Worm (Caenorhabditis elegans) whole organism, late embryonic: ENCODE measurements around the gene Y56A3A.41.

ENCODE experiments used
- K02D7.2 ChIP-seq: sonication (generic microtip); optimal IDR thresholded peaks from 2 replicates; lab custom pipeline; 2017; ENCODE audit warnings: mild to moderate bottlenecking, missing genetic modification characterization, missing compliant biosample characterization
- T23F11.4 ChIP-seq: fragments of 200-800 bp; sonication (Bioruptor generic); optimal IDR thresholded peaks from 2 replicates; lab custom pipeline; 2018; ENCODE audit warnings: mild to moderate bottlenecking, missing genetic modification characterization, missing compliant biosample characterization
- Y22D7AL.16 ChIP-seq: sonication (generic microtip); optimal IDR thresholded peaks from 2 replicates; lab custom pipeline; 2016; ENCODE audit warnings: missing genetic modification characterization, missing compliant biosample characterization
- ceh-14 ChIP-seq: sonication (generic microtip); optimal IDR thresholded peaks from 2 replicates; lab custom pipeline; 2016; ENCODE audit warnings: missing genotype, missing genetic modification characterization, missing compliant biosample characterization
- ceh-18 ChIP-seq: sonication (generic microtip); optimal IDR thresholded peaks from 2 replicates; lab custom pipeline; 2016; ENCODE audit warnings: missing genetic modification characterization, missing compliant biosample characterization
- ceh-19 ChIP-seq: fragments of 200-800 bp; sonication (Bioruptor generic); optimal IDR thresholded peaks from 2 replicates; lab custom pipeline; 2018; ENCODE audit warnings: mild to moderate bottlenecking, missing genetic modification characterization, missing compliant biosample characterization
- ceh-22 ChIP-seq: sonication (generic microtip); optimal IDR thresholded peaks from 2 replicates; lab custom pipeline; 2017; ENCODE audit warnings: missing biosample characterization, missing genetic modification characterization
- ceh-31 ChIP-seq: sonication (generic microtip); optimal IDR thresholded peaks from 2 replicates; lab custom pipeline; 2016; ENCODE audit warnings: missing genetic modification characterization, missing compliant biosample characterization
- ceh-45 ChIP-seq: fragments of 200-800 bp; sonication (Bioruptor generic); IDR thresholded peaks from 2 replicates; pipeline ENCODE4 v1.3.6; 2022; ENCODE audit warnings: missing genetic modification reagents, missing genetic modification characterization, missing compliant biosample characterization
- ceh-48 ChIP-seq: sonication (generic microtip); optimal IDR thresholded peaks from 2 replicates; lab custom pipeline; 2016; ENCODE audit warnings: missing genetic modification characterization, inconsistent platforms, missing compliant biosample characterization
- ceh-6 ChIP-seq: fragments of 200-800 bp; sonication (Bioruptor generic); optimal IDR thresholded peaks from 2 replicates; lab custom pipeline; 2018; ENCODE audit warnings: mild to moderate bottlenecking, missing genetic modification characterization, missing compliant biosample characterization
- che-1 ChIP-seq: sonication (generic microtip); optimal IDR thresholded peaks from 2 replicates; lab custom pipeline; 2016; ENCODE audit warnings: mild to moderate bottlenecking, missing genetic modification characterization, missing compliant biosample characterization
- dmd-4 ChIP-seq: sonication (generic microtip); optimal IDR thresholded peaks from 2 replicates; lab custom pipeline; 2016; ENCODE audit warnings: borderline replicate concordance, missing genetic modification characterization, missing compliant biosample characterization
- dve-1 ChIP-seq: sonication (generic microtip); optimal IDR thresholded peaks from 2 replicates; lab custom pipeline; 2017; ENCODE audit warnings: antibody characterized with exemption, mild to moderate bottlenecking, missing genetic modification characterization, missing compliant biosample characterization
- elt-2 ChIP-seq: sonication (generic microtip); optimal IDR thresholded peaks from 2 replicates; lab custom pipeline; 2016; ENCODE audit warnings: missing genetic modification reagents, missing genetic modification characterization, missing compliant biosample characterization
- eyg-1 ChIP-seq: sonication (generic microtip); optimal IDR thresholded peaks from 2 replicates; lab custom pipeline; 2016; ENCODE audit warnings: missing genotype, missing genetic modification characterization, missing compliant biosample characterization
- fax-1 ChIP-seq: sonication (generic microtip); optimal IDR thresholded peaks from 2 replicates; lab custom pipeline; 2016; ENCODE audit warnings: missing genotype, missing genetic modification characterization, missing compliant biosample characterization
- fkh-6 ChIP-seq: sonication (generic microtip); optimal IDR thresholded peaks from 2 replicates; lab custom pipeline; 2016; ENCODE audit warnings: missing genetic modification characterization, missing compliant biosample characterization
- hlh-6 ChIP-seq: sonication (generic microtip); optimal IDR thresholded peaks from 2 replicates; lab custom pipeline; 2016; ENCODE audit warnings: missing genotype, missing genetic modification characterization, missing compliant biosample characterization
- lin-11 ChIP-seq: fragments of 200-800 bp; sonication (Bioruptor generic); optimal IDR thresholded peaks from 2 replicates; lab custom pipeline; 2018; ENCODE audit warnings: mild to moderate bottlenecking, missing genetic modification characterization, missing compliant biosample characterization
- mec-3 ChIP-seq: sonication (generic microtip); optimal IDR thresholded peaks from 2 replicates; lab custom pipeline; 2016; ENCODE audit warnings: borderline replicate concordance, missing genetic modification characterization, missing compliant biosample characterization
- nfya-1 ChIP-seq: sonication (generic microtip); optimal IDR thresholded peaks from 2 replicates; lab custom pipeline; 2017; ENCODE audit warnings: missing genetic modification characterization, mild to moderate bottlenecking, missing compliant biosample characterization, antibody characterized with exemption, moderate library complexity
- npax-4 ChIP-seq: sonication (generic microtip); optimal IDR thresholded peaks from 2 replicates; lab custom pipeline; 2016; ENCODE audit warnings: missing genetic modification characterization, missing compliant biosample characterization
- odd-2 ChIP-seq: sonication (generic microtip); optimal IDR thresholded peaks from 2 replicates; lab custom pipeline; 2017; ENCODE audit warnings: antibody characterized with exemption, mild to moderate bottlenecking, missing genetic modification characterization, missing compliant biosample characterization
- pag-3 ChIP-seq: sonication (generic microtip); optimal IDR thresholded peaks from 2 replicates; lab custom pipeline; 2016; ENCODE audit warnings: missing compliant biosample characterization, missing genetic modification characterization, borderline replicate concordance
- pax-1 ChIP-seq: fragments of 150-350 bp; optimal IDR thresholded peaks from 2 replicates; lab custom pipeline; 2014; ENCODE audit warnings: missing biosample characterization, missing genetic modification characterization
- pha-4 ChIP-seq: fragments of 150-350 bp; optimal IDR thresholded peaks from 2 replicates; lab custom pipeline; 2018; ENCODE audit warnings: missing biosample characterization, missing genetic modification reagents, missing genetic modification characterization
- pqm-1 ChIP-seq: sonication (generic microtip); optimal IDR thresholded peaks from 2 replicates; lab custom pipeline; 2016; ENCODE audit warnings: missing genetic modification characterization, missing compliant biosample characterization
- pros-1 ChIP-seq: fragments of 150-350 bp; optimal IDR thresholded peaks from 2 replicates; lab custom pipeline; 2014; ENCODE audit warnings: missing biosample characterization, missing genetic modification reagents, missing genetic modification characterization
- ref-2 ChIP-seq: sonication (generic microtip); optimal IDR thresholded peaks from 2 replicates; lab custom pipeline; 2016; ENCODE audit warnings: missing genetic modification characterization, missing compliant biosample characterization
- sdc-2 ChIP-seq: sonication (generic microtip); optimal IDR thresholded peaks from 2 replicates; lab custom pipeline; 2016; ENCODE audit warnings: missing genotype, missing genetic modification characterization, missing compliant biosample characterization
- sox-2 ChIP-seq: fragments of 200-800 bp; sonication (Bioruptor generic); IDR thresholded peaks from 2 replicates; pipeline ENCODE4 v1.3.6; 2022; ENCODE audit warnings: missing genetic modification reagents, missing genetic modification characterization, missing compliant biosample characterization
- sox-4 ChIP-seq: sonication (generic microtip); optimal IDR thresholded peaks from 2 replicates; lab custom pipeline; 2017; ENCODE audit warnings: mild to moderate bottlenecking, missing genetic modification characterization, inconsistent platforms, missing compliant biosample characterization
- syd-9 ChIP-seq: sonication (generic microtip); optimal IDR thresholded peaks from 2 replicates; lab custom pipeline; 2016; ENCODE audit warnings: mild to moderate bottlenecking, missing genetic modification characterization, moderate library complexity, missing compliant biosample characterization
- tbx-2 ChIP-seq: sonication (generic microtip); optimal IDR thresholded peaks from 2 replicates; lab custom pipeline; 2016; ENCODE audit warnings: missing genetic modification characterization, missing compliant biosample characterization
- unc-42 ChIP-seq: sonication (generic microtip); optimal IDR thresholded peaks from 2 replicates; lab custom pipeline; 2016; ENCODE audit warnings: missing genotype, missing genetic modification characterization, missing compliant biosample characterization
- unc-55 ChIP-seq: sonication (generic microtip); optimal IDR thresholded peaks from 2 replicates; lab custom pipeline; 2017; ENCODE audit warnings: missing biosample characterization, missing genetic modification reagents, missing genetic modification characterization
- unc-86 ChIP-seq: sonication (generic microtip); optimal IDR thresholded peaks from 2 replicates; lab custom pipeline; 2016; ENCODE audit warnings: missing genetic modification characterization, missing compliant biosample characterization
- zip-5 ChIP-seq: sonication (generic microtip); optimal IDR thresholded peaks from 2 replicates; lab custom pipeline; 2016; ENCODE audit warnings: missing genetic modification characterization, missing compliant biosample characterization
- ztf-16 ChIP-seq: sonication (generic microtip); optimal IDR thresholded peaks from 2 replicates; lab custom pipeline; 2017; ENCODE audit warnings: missing genetic modification characterization, missing compliant biosample characterization

Gene Y56A3A.41

DNA sequence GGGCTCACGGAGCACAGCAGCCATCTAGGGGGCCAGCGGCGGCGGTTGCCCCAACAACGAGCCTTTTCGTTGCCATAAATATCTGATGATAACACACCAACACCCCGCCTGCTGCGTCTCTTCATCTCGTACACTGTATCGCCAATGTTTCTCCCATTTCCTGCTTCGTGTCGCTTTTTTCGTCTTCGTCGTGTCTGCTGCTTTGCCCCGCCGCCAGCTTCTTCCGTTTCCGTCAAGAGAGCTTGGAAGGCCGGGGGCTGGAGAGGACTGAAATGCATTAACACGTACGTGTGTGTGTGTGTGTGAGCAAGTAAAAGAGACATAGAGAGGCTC is 43.1 kb upstream of the Y56A3A.41 start (continued):
- TF ChIP-seq npax-4 (tag; lab: Kevin White, UChicago) (no peak), ceh-48 (no peak), ceh-6 (no peak), pqm-1 (tag; lab: Kevin White, UChicago) (no peak), K02D7.2 (tag; lab: Kevin White, UChicago) (peak; percentile 49), sox-2 (no peak), ceh-31 (tag; lab: Kevin White, UChicago) (peak; percentile 24), Y22D7AL.16 (tag; lab: Kevin White, UChicago) (no peak), mec-3 (peak; percentile 36), T23F11.4 (GFP tag; lab: Kevin White, UChicago) (no peak), tbx-2 (tag; lab: Kevin White, UChicago) (no peak), ceh-22 (tag; lab: Kevin White, UChicago) (no peak), fkh-6 (no peak), zip-5 (tag; lab: Kevin White, UChicago) (no peak), odd-2 (tag; lab: Kevin White, UChicago) (no peak), che-1 (tag; lab: Kevin White, UChicago) (peak; percentile 41), pag-3 (no peak), pha-4 (no peak), ref-2 (tag; lab: Kevin White, UChicago) (no peak), ztf-16 (tag; lab: Kevin White, UChicago) (no peak), dve-1 (tag; lab: Kevin White, UChicago) (no peak), lin-11 (no peak), unc-42 (tag; lab: Kevin White, UChicago) (peak; percentile 14)

DNA sequence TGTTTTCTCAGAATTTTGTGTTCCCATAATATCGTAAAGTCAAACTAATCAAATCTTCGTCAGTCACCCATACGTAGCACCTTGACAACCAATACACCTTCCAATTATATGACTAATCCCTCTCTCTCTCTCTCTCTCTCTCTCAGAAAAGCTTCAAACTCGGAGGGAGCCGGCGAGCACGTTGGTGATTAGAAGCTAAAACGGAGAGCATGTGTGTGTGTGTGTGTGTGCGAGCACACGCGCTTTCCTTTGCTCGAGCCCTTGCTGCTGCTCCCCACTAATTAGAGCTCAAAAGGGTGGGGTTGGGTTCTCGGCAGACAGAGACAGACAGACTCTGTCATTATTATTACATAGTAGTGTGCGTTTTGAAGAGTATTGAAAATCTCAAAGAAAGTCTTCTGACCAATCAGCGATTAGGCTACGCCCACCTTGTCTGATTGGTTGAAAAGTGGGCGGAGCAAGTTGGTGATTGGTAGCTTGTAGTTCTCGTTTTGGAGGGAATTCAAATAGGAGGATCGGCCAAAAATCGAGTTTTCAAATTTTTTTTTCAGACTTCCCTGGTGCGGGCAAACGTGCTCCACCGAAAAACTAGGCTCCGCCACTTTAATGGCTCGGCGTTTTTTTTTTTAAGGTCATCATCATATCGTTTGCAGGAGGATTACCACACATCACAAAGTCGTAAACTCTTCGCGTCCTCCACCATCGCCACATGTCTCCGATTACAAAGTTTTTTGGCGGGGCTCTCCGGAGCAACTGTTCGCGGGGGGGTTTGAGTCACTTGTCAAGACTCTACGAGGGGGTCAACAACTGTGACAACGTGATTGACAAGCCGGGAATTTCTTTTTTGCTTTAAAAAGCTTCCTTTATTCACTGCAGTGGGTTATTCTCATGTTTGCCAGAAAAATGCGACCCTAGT is 42.5 kb upstream of the Y56A3A.41 start:
- peak; percentile 43 for TF ChIP-seq ceh-18
- peak; percentile 57 for TF ChIP-seq unc-42 (tag; lab: Kevin White, UChicago)
- TF ChIP-seq eyg-1: no peak
- peak; percentile 3 for TF ChIP-seq elt-2 (tag; lab: Kevin White, UChicago)
- TF ChIP-seq odd-2 (tag; lab: Kevin White, UChicago): no peak
- TF ChIP-seq sox-4 (tag; lab: Kevin White, UChicago): peak; percentile 12
- TF ChIP-seq K02D7.2 (tag; lab: Kevin White, UChicago): peak; percentile 31
- no peak for TF ChIP-seq syd-9 (tag; lab: Kevin White, UChicago)
- TF ChIP-seq unc-55 (GFP tag; lab: Kevin White, UChicago): peak; percentile 93
- TF ChIP-seq pros-1 (tag; lab: Kevin White, UChicago): no peak
- peak; percentile 99 for TF ChIP-seq nfya-1 (tag; lab: Kevin White, UChicago)
- TF ChIP-seq ceh-14 (tag; lab: Kevin White, UChicago): peak; percentile 78

DNA sequence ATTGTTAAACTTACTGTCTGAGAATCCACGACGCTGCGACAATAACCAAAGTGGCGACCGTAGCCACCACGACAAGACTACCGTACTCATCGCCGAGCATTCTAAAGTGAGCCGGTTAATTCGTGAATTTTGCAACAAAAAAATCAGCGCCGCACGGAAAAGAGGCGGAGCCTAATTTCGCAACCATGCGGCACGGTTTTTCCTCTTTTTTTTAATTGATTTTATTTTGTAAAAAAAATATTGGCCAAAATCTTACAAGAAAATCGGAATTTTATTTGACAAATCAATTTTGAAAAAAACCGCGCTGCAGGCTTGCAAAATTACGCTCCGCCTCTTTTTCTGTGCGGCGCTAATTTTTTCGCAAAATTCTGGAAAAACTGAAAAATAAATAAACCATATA is 40.7 kb upstream of the Y56A3A.41 start, which contains the start of gene dolk-1:
TSS of gene dolk-1 (minus strand) at position 101 of the 400 bp plus-strand sequence.
- TF ChIP-seq ceh-19 (GFP tag; lab: Kevin White, UChicago): no peak
- no peak for TF ChIP-seq fax-1 (tag; lab: Kevin White, UChicago)
- TF ChIP-seq sdc-2: no peak
- TF ChIP-seq ceh-45 (GFP tag; lab: Robert Waterston, UW): no peak
- TF ChIP-seq pax-1 (tag; lab: Kevin White, UChicago): no peak
- TF ChIP-seq hlh-6 (tag; lab: Kevin White, UChicago): no peak
- no peak for TF ChIP-seq elt-2 (tag; lab: Kevin White, UChicago)
- no peak for TF ChIP-seq unc-86 (tag; lab: Kevin White, UChicago)
- TF ChIP-seq ceh-18: no peak
- TF ChIP-seq dmd-4: no peak
